Worm (Caenorhabditis elegans): Measurements from ENCODE around the gene srd-25.

DNA sequence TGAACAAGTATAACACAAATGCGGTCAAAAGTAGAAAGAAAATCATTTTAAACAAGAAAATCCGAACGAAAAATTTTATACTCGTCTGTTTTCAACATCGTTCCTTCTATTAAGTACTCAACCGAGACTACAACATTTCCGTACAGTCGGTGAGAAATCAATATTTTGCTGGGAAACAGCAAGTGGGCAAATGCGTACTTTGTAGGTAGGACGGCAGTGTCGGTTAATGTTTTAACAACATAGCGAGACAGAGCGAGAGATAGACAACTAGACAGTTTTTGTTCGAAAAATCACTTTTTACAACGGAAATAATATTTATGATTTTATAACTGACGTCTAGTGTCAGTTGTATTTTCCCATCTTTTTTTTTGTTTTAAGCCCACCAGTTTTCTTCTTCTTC lies 49.6 kb downstream of the srd-25 start, which contains the start of gene cyp-33A1:
- TF ChIP-seq him-1 (tag; optimal IDR thresholded peaks at IDR 0.05) = no peak
- no peak for TF ChIP-seq dao-5 (tag; optimal IDR thresholded peaks at IDR 0.05)

Data from whole organism, L4/young adult.